Fruit fly (Drosophila melanogaster) whole organism, pupa: ENCODE results near the gene Osi2.

Experiments
- CG32121 ChIP-seq: fragments of 200-800 bp; sonication (Bioruptor generic); IDR thresholded peaks from 2 replicates; pipeline ENCODE4 v1.3.6; 2022; ENCODE audit warnings: missing biosample characterization, missing genetic modification characterization
- Snoo ChIP-seq: fragments of 200-800 bp; sonication (Bioruptor generic); optimal IDR thresholded peaks from 3 replicates; lab custom pipeline; 2017; ENCODE audit warnings: missing biosample characterization, mild to moderate bottlenecking, missing genetic modification characterization, inconsistent platforms

- no peak for TF ChIP-seq Snoo (tag; lab: Kevin White, UChicago)
- no peak for TF ChIP-seq CG32121
Measured at dm6 chr3R:6226156-6226555, 17.0 kb downstream of the Osi2 start.
